Worm (Caenorhabditis elegans): ENCODE results near the gene fbxa-142.

DNA sequence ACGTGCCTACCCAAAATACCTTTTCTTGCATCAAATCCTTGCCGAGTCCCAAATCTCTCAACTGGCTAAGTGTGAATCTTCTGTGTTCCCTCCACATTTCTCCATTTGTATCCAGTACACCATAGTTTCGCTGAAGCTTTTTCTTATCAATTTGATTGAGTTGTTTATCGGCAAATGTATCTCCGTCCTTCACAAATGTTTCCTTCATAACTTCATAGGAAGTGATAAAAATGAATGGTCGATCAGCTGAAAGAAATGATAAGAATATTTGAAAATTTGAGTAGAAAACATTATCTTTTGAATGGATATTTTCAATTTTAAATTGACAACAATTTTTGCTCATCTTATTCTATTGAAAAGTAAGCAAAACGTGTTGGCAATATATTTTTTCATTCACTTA lies 44.1 kb upstream of the fbxa-142 start:
- TF ChIP-seq K12H6.12 (tag; optimal IDR thresholded peaks at IDR 0.05), result no peak
- no peak for TF ChIP-seq ceh-40 (GFP tag; IDR thresholded peaks at IDR 0.05)
- no peak for TF ChIP-seq nhr-120 (GFP tag; IDR thresholded peaks at IDR 0.05)
- TF ChIP-seq athp-1 (tag; optimal IDR thresholded peaks at IDR 0.05), result no peak
- no peak for TF ChIP-seq T26A5.8 (tag; optimal IDR thresholded peaks at IDR 0.05)

Data from whole organism, young adult.